Fruit fly (Drosophila melanogaster) whole organism, adult: ENCODE data around the gene CG7379.

ENCODE experiments used
- CG1620 ChIP-seq: fragments of 200-800 bp; sonication (Bioruptor generic); optimal IDR thresholded peaks from 2 replicates; lab custom pipeline; 2016; ENCODE audit warnings: missing biosample characterization, missing genetic modification characterization
- CG33017 ChIP-seq: fragments of 200-800 bp; sonication (Bioruptor generic); optimal IDR thresholded peaks from 2 replicates; lab custom pipeline; 2018; ENCODE audit warnings: missing biosample characterization, mild to moderate bottlenecking, missing genetic modification characterization, moderate library complexity
- CG5204 ChIP-seq: fragments of 200-800 bp; sonication (Bioruptor generic); optimal IDR thresholded peaks from 2 replicates; lab custom pipeline; 2016; ENCODE audit warnings: missing biosample characterization, missing genetic modification characterization
- Clk ChIP-seq: fragments of 200-800 bp; sonication (Bioruptor generic); optimal IDR thresholded peaks from 2 replicates; lab custom pipeline; 2017; ENCODE audit warnings: missing biosample characterization, missing genetic modification characterization
- Crg-1 ChIP-seq: fragments of 200-800 bp; sonication (Bioruptor generic); optimal IDR thresholded peaks from 2 replicates; lab custom pipeline; 2016; ENCODE audit warnings: missing biosample characterization, missing genetic modification characterization
- bab1 ChIP-seq: fragments of 200-800 bp; sonication (Bioruptor generic); optimal IDR thresholded peaks from 3 replicates; lab custom pipeline; 2019; ENCODE audit warnings: missing biosample characterization, mild to moderate bottlenecking, missing genetic modification characterization, moderate library complexity
- ovo ChIP-seq: fragments of 200-800 bp; sonication (Bioruptor generic); optimal IDR thresholded peaks from 2 replicates; lab custom pipeline; 2016; ENCODE audit warnings: missing biosample characterization, missing genetic modification characterization

DNA sequence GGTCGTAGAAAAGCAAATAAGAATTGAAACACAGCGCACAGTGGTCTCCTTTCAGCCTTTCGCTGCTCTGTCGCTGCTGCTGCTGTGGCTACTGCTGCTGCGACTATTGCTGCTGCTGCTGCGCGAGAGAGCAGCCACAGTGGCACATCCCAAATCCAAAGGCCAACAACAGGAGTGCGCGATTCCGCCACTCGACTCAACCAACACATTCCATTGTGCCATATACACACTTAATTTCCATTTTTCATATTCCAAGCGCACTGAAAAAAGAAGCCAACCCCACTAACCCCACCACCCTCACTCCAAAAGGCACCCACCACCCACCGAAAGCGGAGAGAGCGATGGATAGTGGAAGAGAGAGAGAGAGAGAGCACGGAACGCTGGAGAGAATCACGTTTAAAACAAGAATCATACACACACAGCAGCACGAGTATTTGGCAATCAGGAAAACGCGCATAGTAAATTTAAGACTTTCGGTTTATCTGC, 22.0 kb downstream of the CG7379 start:
- TF ChIP-seq ovo (GFP tag; lab: Kevin White, UChicago): no peak
- no peak for TF ChIP-seq CG5204
- no peak for TF ChIP-seq Crg-1 (GFP tag; lab: Kevin White, UChicago)
- no peak for TF ChIP-seq CG33017 (tag; lab: Kevin White, UChicago)
- TF ChIP-seq Clk (GFP tag; lab: Kevin White, UChicago): no peak
- no peak for TF ChIP-seq CG1620 (GFP tag; lab: Kevin White, UChicago)
- no peak for TF ChIP-seq bab1
